Fruit fly (Drosophila melanogaster): ENCODE data around the gene CG6834.

Gene CG6834

DNA sequence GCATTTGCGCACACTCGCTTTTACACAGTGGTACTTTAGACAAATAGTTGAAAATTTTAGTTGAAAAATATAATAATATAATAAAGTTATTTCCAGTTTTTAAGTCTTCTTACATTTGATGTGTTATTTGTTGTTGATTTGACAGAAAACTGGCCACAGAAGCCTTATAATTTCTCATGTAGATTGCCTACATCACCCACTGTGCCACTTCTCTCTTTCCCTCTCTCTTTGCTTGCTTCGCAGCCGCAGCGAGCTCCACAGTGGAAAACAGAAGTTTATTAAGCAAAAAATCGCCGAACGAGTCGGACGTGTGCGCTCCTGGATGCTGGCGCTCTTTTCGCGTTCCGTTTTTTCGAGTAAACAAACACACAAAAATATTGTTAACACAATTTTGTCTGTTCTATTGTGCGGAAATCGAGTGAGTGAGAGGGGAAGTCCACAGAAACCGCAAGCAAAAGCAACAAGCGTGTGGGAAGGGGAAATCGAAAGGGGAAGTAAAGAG lies 32.0 kb downstream of the CG6834 start, which contains the start of gene CG42327 (continued):
- TF ChIP-seq Asciz (GFP tag; optimal IDR thresholded peaks at IDR 0.05) (peak; percentile 96), CG18619 (GFP tag; optimal IDR thresholded peaks at IDR 0.05) (peak; percentile 88), CG4854 (GFP tag; optimal IDR thresholded peaks at IDR 0.05) (peak; percentile 83), gcm2 (GFP tag; optimal IDR thresholded peaks at IDR 0.05) (peak; percentile 85), CG11093 (GFP tag; IDR thresholded peaks at IDR 0.05) (peak; percentile 92), stc (GFP tag; IDR thresholded peaks at IDR 0.05) (peak; percentile 98), CG7987 (GFP tag; optimal IDR thresholded peaks at IDR 0.05) (peak; percentile 76), Dip3 (GFP tag; optimal IDR thresholded peaks at IDR 0.05) (peak; percentile 48), nom (GFP tag; optimal IDR thresholded peaks at IDR 0.05) (peak; percentile 84), CG4404 (GFP tag; IDR thresholded peaks at IDR 0.05) (peak; percentile 88), Fer1 (GFP tag; optimal IDR thresholded peaks at IDR 0.05) (peak; percentile 94), CG9609 (GFP tag; optimal IDR thresholded peaks at IDR 0.05) (peak; percentile 79), en (GFP tag; optimal IDR thresholded peaks at IDR 0.05) (peak; percentile 66), CG3847 (GFP tag; IDR thresholded peaks at IDR 0.05) (peak; percentile 87), fu2 (GFP tag; optimal IDR thresholded peaks at IDR 0.05) (peak; percentile 65), Nf-YA (GFP tag; IDR thresholded peaks at IDR 0.05) (peak; percentile 96), TFAM (GFP tag; optimal IDR thresholded peaks at IDR 0.05) (peak; percentile 72), Atf3 (GFP tag; optimal IDR thresholded peaks at IDR 0.05) (peak; percentile 76), dmrt99B (tag; optimal IDR thresholded peaks at IDR 0.05) (peak; percentile 96), Fer3 (tag; optimal IDR thresholded peaks at IDR 0.05) (peak; percentile 87), run (tag; optimal IDR thresholded peaks at IDR 0.05) (peak; percentile 92), dpn (GFP tag; optimal IDR thresholded peaks at IDR 0.05) (peak; percentile 73 to 94), Hey (tag; optimal IDR thresholded peaks at IDR 0.05) (no peak), onecut (GFP tag; IDR thresholded peaks at IDR 0.05) (peak; percentile 87), pan (optimal IDR thresholded peaks at IDR 0.05) (no peak), pan (GFP tag; optimal IDR thresholded peaks at IDR 0.05 in 1 of 2, IDR thresholded peaks at IDR 0.05 in 1 of 2) (peak in 1 of 2 experiments; percentile 98), CG17359 (tag; optimal IDR thresholded peaks at IDR 0.05) (peak; percentile 96), Camta (GFP tag; optimal IDR thresholded peaks at IDR 0.05) (peak; percentile 87), CG10462 (GFP tag; optimal IDR thresholded peaks at IDR 0.05) (peak; percentile 93), CG2199 (GFP tag; IDR thresholded peaks at IDR 0.05) (peak; percentile 84), Awh (GFP tag; IDR thresholded peaks at IDR 0.05) (peak; percentile 97), Dfd (GFP tag; optimal IDR thresholded peaks at IDR 0.05) (no peak), nau (GFP tag; optimal IDR thresholded peaks at IDR 0.05) (peak; percentile 91), Ravus (GFP tag; IDR thresholded peaks at IDR 0.05) (peak; percentile 66), Spps (tag; optimal IDR thresholded peaks at IDR 0.05) (peak; percentile 94), Hr39 (optimal IDR thresholded peaks at IDR 0.05) (no peak), CG6683 (GFP tag; optimal IDR thresholded peaks at IDR 0.05) (peak; percentile 88), mirr (GFP tag; optimal IDR thresholded peaks at IDR 0.05) (peak; percentile 80), CG9876 (GFP tag; optimal IDR thresholded peaks at IDR 0.05) (peak; percentile 45), CrebB (tag; optimal IDR thresholded peaks at IDR 0.05) (peak; percentile 84), tx (GFP tag; optimal IDR thresholded peaks at IDR 0.05) (peak; percentile 24), CG7556 (GFP tag; optimal IDR thresholded peaks at IDR 0.05) (peak; percentile 95), crol (GFP tag; IDR thresholded peaks at IDR 0.05) (peak; percentile 77), jing (GFP tag; optimal IDR thresholded peaks at IDR 0.05) (peak; percentile 88), B-H1 (GFP tag; IDR thresholded peaks at IDR 0.05) (peak; percentile 94), H15 (GFP tag; IDR thresholded peaks at IDR 0.05) (peak; percentile 97), CG43689 (GFP tag; IDR thresholded peaks at IDR 0.05) (peak; percentile 80), Aef1 (GFP tag; IDR thresholded peaks at IDR 0.05) (peak; percentile 84), usp (GFP tag; optimal IDR thresholded peaks at IDR 0.05) (no peak), wdn (GFP tag; IDR thresholded peaks at IDR 0.05) (peak; percentile 91), zfh2 (GFP tag; optimal IDR thresholded peaks at IDR 0.05) (peak; percentile 20), CG17568 (GFP tag; optimal IDR thresholded peaks at IDR 0.05) (peak; percentile 92)
